Worm (Caenorhabditis elegans) whole organism, L2 larva: ENCODE data around the gene C27A7.9.

ENCODE experiments used
- C34F6.9 ChIP-seq: fragments of 150-350 bp; optimal IDR thresholded peaks from 2 replicates; lab custom pipeline; 2014; ENCODE audit warnings: missing biosample characterization, missing genetic modification characterization
- Y55F3AM.14 ChIP-seq: fragments of 200-800 bp; sonication (Bioruptor generic); optimal IDR thresholded peaks from 2 replicates; lab custom pipeline; 2018; ENCODE audit warnings: mild to moderate bottlenecking, missing genetic modification characterization, missing compliant biosample characterization
- ZK546.5 ChIP-seq: sonication (generic microtip); optimal IDR thresholded peaks from 2 replicates; lab custom pipeline; 2017; ENCODE audit warnings: missing biosample characterization, missing genetic modification characterization
- alr-1 ChIP-seq: fragments of 150-350 bp; optimal IDR thresholded peaks from 2 replicates; lab custom pipeline; 2014; ENCODE audit warnings: missing biosample characterization, missing genetic modification characterization
- blmp-1 ChIP-seq: sonication (generic microtip); optimal IDR thresholded peaks from 2 replicates; lab custom pipeline; 2017; ENCODE audit warnings: missing genetic modification characterization, mild to moderate bottlenecking, missing compliant biosample characterization, antibody characterized with exemption, moderate library complexity; ENCODE audit not compliant: insufficient read depth
- ceh-16 ChIP-seq: fragments of 150-350 bp; optimal IDR thresholded peaks from 2 replicates; lab custom pipeline; 2014; ENCODE audit warnings: missing biosample characterization, missing genetic modification characterization
- ceh-82 ChIP-seq: fragments of 150-350 bp; optimal IDR thresholded peaks from 2 replicates; lab custom pipeline; 2014; ENCODE audit warnings: missing biosample characterization, missing genetic modification characterization
- crh-2 ChIP-seq: sonication (generic microtip); optimal IDR thresholded peaks from 2 replicates; lab custom pipeline; 2017; ENCODE audit warnings: missing biosample characterization, missing genetic modification characterization
- egl-27 ChIP-seq: sonication (generic microtip); optimal IDR thresholded peaks from 3 replicates; lab custom pipeline; 2017; ENCODE audit warnings: missing biosample characterization, missing genetic modification reagents, missing genetic modification characterization
- fos-1 ChIP-seq: fragments of 150-350 bp; optimal IDR thresholded peaks from 2 replicates; lab custom pipeline; 2014; ENCODE audit warnings: missing biosample characterization, missing genetic modification characterization
- gmeb-1 ChIP-seq: fragments of 150-350 bp; optimal IDR thresholded peaks from 2 replicates; lab custom pipeline; 2014; ENCODE audit warnings: missing biosample characterization, missing genetic modification characterization
- lin-11 ChIP-seq: fragments of 150-350 bp; sonication (generic microtip); optimal IDR thresholded peaks from 2 replicates; lab custom pipeline; 2014; ENCODE audit warnings: missing biosample characterization, missing genetic modification characterization, inconsistent platforms, mixed read lengths
- lin-13 ChIP-seq: fragments of 150-350 bp; optimal IDR thresholded peaks from 2 replicates; lab custom pipeline; 2014; ENCODE audit warnings: missing biosample characterization, missing genetic modification reagents, missing genetic modification characterization
- lin-39 ChIP-seq: fragments of 150-350 bp; optimal IDR thresholded peaks from 2 replicates; lab custom pipeline; 2014; ENCODE audit warnings: missing biosample characterization, missing genetic modification reagents, missing genetic modification characterization
- lsy-2 ChIP-seq, 2 experiments: fragments of 150-350 bp in 1 of 2; sonication (generic microtip) in 1 of 2; optimal IDR thresholded peaks; 2 replicates each; lab custom pipeline; 2014 to 2017; ENCODE audit warnings: missing biosample characterization in 2 of 2, missing genetic modification characterization in 2 of 2
- mdl-1 ChIP-seq, 2 experiments: fragments of 150-350 bp in 1 of 2; sonication (generic microtip) in 1 of 2; optimal IDR thresholded peaks; 2 replicates each; lab custom pipeline; 2017; ENCODE audit warnings: missing biosample characterization in 2 of 2, missing genetic modification characterization in 2 of 2
- nhr-11 ChIP-seq: fragments of 150-350 bp; optimal IDR thresholded peaks from 2 replicates; lab custom pipeline; 2014; ENCODE audit warnings: missing biosample characterization, missing genetic modification characterization
- nhr-12 ChIP-seq: fragments of 150-350 bp; optimal IDR thresholded peaks from 2 replicates; lab custom pipeline; 2014; ENCODE audit warnings: missing biosample characterization, missing genetic modification characterization
- nhr-129 ChIP-seq: fragments of 150-350 bp; optimal IDR thresholded peaks from 2 replicates; lab custom pipeline; 2014; ENCODE audit warnings: missing biosample characterization, missing genetic modification characterization
- nhr-25 ChIP-seq: fragments of 150-350 bp; sonication (generic microtip); optimal IDR thresholded peaks from 3 replicates; lab custom pipeline; 2014; ENCODE audit warnings: missing biosample characterization, missing genetic modification characterization
- nhr-77 ChIP-seq: fragments of 150-350 bp; optimal IDR thresholded peaks from 2 replicates; lab custom pipeline; 2014; ENCODE audit warnings: missing biosample characterization, missing genetic modification characterization
- peb-1 ChIP-seq: fragments of 150-350 bp; optimal IDR thresholded peaks from 2 replicates; lab custom pipeline; 2014; ENCODE audit warnings: missing biosample characterization, missing genetic modification characterization
- skn-1 ChIP-seq: sonication (generic microtip); optimal IDR thresholded peaks from 2 replicates; lab custom pipeline; 2017; ENCODE audit warnings: missing biosample characterization, missing genetic modification characterization
- sma-3 ChIP-seq: sonication (generic microtip); optimal IDR thresholded peaks from 2 replicates; lab custom pipeline; 2016; ENCODE audit warnings: missing genetic modification reagents, missing genetic modification characterization, missing compliant biosample characterization
- sma-9 ChIP-seq, 2 experiments: fragments of 150-350 bp in 1 of 2; sonication (generic microtip) in 1 of 2; optimal IDR thresholded peaks; 2 replicates each; lab custom pipeline; 2014 to 2016; ENCODE audit warnings: missing genetic modification characterization in 2 of 2, mild to moderate bottlenecking in 1 of 2, missing biosample characterization in 1 of 2, missing compliant biosample characterization in 1 of 2, missing genetic modification reagents in 1 of 2, moderate library complexity in 1 of 2
- snpc-4 ChIP-seq: fragments of 150-350 bp; optimal IDR thresholded peaks from 2 replicates; lab custom pipeline; 2014; ENCODE audit warnings: missing biosample characterization, missing genetic modification characterization
- unc-39 ChIP-seq: fragments of 150-350 bp; optimal IDR thresholded peaks from 2 replicates; lab custom pipeline; 2014; ENCODE audit warnings: missing biosample characterization, missing genetic modification characterization
- unc-55 ChIP-seq: fragments of 150-350 bp; sonication (generic microtip); optimal IDR thresholded peaks from 3 replicates; lab custom pipeline; 2014; ENCODE audit warnings: missing biosample characterization, missing genetic modification reagents, missing genetic modification characterization
- unc-62 ChIP-seq: fragments of 150-350 bp; optimal IDR thresholded peaks from 2 replicates; lab custom pipeline; 2014; ENCODE audit warnings: missing biosample characterization, missing genetic modification reagents, missing genetic modification characterization
- zag-1 ChIP-seq: fragments of 150-350 bp; optimal IDR thresholded peaks from 2 replicates; lab custom pipeline; 2014; ENCODE audit warnings: missing biosample characterization, missing genetic modification characterization
- ztf-1 ChIP-seq: fragments of 200-800 bp; sonication (Bioruptor generic); conservative IDR thresholded peaks from 2 replicates; pipeline ENCODE4 v1.3.6; 2022; ENCODE audit warnings: missing genetic modification characterization, missing compliant biosample characterization
- ztf-11 ChIP-seq: sonication (generic microtip); optimal IDR thresholded peaks from 2 replicates; lab custom pipeline; 2017; ENCODE audit warnings: missing biosample characterization, missing genetic modification characterization
- ztf-4 ChIP-seq: fragments of 150-350 bp; optimal IDR thresholded peaks from 2 replicates; lab custom pipeline; 2014; ENCODE audit warnings: missing biosample characterization, missing genetic modification characterization

The C27A7.9 gene

DNA sequence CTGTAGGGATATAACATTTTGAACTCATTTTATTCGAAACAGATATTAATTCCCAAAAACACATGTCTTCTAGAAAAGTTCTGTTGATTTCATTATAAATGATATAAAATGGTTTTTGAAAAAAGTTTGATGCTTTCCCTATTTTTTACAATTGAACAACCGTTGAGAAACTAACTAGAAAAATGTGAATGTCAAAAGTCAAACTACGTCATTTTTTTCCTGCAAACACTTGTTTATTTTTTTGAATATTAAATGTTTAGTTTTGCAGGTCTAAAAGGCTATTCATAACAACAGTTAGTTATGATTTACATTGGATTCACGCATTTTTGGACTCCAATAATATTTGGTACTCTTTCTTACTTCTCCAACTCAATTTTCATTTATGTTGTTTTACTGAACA is 8.5 kb upstream of the C27A7.9 start, which contains the start of gene srj-4:
TSS of gene srj-4 (plus strand) at position 301 of the 400 bp plus-strand sequence.
- TF ChIP-seq unc-55: no peak
- TF ChIP-seq ZK546.5 (tag; lab: Kevin White, UChicago): no peak
- TF ChIP-seq nhr-11 (tag; lab: Kevin White, UChicago): no peak
- no peak for TF ChIP-seq snpc-4 (tag; lab: Kevin White, UChicago)
- no peak for TF ChIP-seq lin-39
- TF ChIP-seq ztf-4 (tag; lab: Kevin White, UChicago): no peak
- TF ChIP-seq sma-9 (GFP tag; optimal IDR thresholded peaks at IDR 0.05; lab: Kevin White, UChicago): no peak
- no peak for TF ChIP-seq sma-9 (tag; optimal IDR thresholded peaks at IDR 0.05; lab: Kevin White, UChicago)
- no peak for TF ChIP-seq nhr-12 (tag; lab: Kevin White, UChicago)
- no peak for TF ChIP-seq nhr-25 (tag; lab: Kevin White, UChicago)
- no peak for TF ChIP-seq gmeb-1 (tag; lab: Kevin White, UChicago)
- no peak for TF ChIP-seq unc-62 (GFP tag; lab: Kevin White, UChicago)

DNA sequence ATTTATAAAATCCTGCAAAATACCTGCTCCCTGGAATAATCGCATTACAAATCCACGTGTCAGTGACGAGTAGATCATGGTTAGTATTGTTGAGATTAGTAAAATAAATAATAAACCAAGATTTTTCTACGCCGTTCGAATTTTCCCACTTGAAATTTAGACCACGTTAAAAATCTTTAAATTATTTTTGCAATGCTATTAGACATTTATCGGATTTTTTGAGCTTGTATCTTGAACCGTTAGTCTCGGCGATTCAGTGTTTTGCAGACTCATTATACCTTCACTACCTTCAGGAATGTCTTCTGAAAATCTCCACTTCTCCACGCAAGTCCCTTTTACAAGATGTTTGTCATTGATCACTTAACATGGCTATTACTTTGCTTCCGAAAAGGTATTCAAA is 7.8 kb upstream of the C27A7.9 start, which contains the start of gene C27A7.5:
TSS of gene C27A7.5 (minus strand) at position 101 of the 400 bp plus-strand sequence.
- TF ChIP-seq unc-55 (no peak), nhr-11 (tag; lab: Kevin White, UChicago) (no peak), lin-13 (GFP tag; lab: Kevin White, UChicago) (no peak), unc-39 (tag; lab: Kevin White, UChicago) (no peak), lin-11 (tag; lab: Kevin White, UChicago) (no peak), peb-1 (tag; lab: Kevin White, UChicago) (no peak), egl-27 (tag; lab: Kevin White, UChicago) (no peak), skn-1 (tag; lab: Kevin White, UChicago) (no peak), nhr-12 (tag; lab: Kevin White, UChicago) (no peak), unc-62 (GFP tag; lab: Kevin White, UChicago) (no peak), ceh-82 (no peak)

DNA sequence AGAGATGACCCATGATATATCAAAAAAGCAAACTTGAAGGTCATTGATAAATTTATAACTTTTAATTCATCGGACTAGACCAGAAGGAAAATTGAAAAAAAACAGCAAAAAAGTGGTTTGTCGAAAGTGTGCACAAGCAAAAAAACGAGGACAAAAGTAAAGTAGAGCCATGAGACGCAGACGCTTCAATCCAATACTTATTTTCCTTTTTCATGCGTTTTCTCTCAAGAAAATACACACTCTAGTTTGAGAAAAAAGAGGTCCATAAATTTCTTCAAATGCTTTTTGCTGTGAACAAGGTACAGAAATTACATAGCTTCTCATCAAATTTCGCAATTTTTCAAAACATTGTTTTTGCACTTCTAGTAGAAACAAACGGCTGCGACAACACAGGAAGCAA is 6.7 kb upstream of the C27A7.9 start:
- no peak for TF ChIP-seq ceh-82
- TF ChIP-seq ceh-16 (tag; lab: Kevin White, UChicago): no peak
- no peak for TF ChIP-seq ztf-1
- TF ChIP-seq zag-1 (tag; lab: Kevin White, UChicago): no peak
- TF ChIP-seq skn-1 (tag; lab: Kevin White, UChicago): no peak
- TF ChIP-seq C34F6.9 (tag; lab: Kevin White, UChicago): peak; percentile 56
- peak; percentile 79 for TF ChIP-seq unc-55

DNA sequence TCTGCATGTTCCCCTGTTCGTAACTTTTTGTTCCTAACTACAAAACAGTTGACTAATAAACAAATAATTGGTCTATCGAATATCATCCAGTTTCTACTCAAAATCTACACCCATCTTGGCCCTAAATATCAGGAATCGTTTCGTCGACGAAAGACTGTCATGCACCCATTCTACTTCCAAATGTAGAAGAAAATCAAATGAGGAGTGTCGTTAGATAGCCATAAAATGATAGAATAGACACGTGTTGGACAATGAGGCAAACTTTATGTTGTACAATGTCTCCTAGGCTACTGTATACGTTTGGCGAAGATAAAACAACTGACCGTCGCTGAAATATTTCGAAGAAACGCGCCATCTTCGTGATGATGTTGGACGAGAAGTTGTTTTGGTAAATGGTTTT is 5.5 kb upstream of the C27A7.9 start:
- TF ChIP-seq sma-3 (GFP tag; lab: Kevin White, UChicago) (no peak), nhr-77 (no peak), nhr-12 (tag; lab: Kevin White, UChicago) (no peak), alr-1 (tag; lab: Kevin White, UChicago) (no peak), C34F6.9 (tag; lab: Kevin White, UChicago) (no peak), gmeb-1 (tag; lab: Kevin White, UChicago) (no peak), fos-1 (tag; lab: Kevin White, UChicago) (no peak)

DNA sequence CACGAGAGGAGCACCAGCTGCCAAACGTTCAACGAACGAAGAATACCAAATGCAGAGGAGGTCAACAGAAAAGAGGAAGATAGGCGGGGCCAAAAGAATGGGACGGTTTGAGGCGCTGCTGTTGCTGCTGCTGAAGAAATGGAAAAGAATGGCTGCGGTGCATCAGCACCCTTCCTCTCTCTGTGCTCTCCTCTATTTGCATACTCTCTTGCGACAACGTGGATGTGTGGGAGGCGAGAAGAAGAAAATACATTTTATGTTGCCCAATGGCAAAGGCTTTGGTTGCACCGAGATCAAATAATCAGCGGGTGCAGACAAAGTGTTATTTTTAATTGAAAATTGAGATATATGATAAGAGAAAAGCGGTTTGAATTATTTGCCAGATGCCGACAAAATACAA is 3.9 kb upstream of the C27A7.9 start:
- TF ChIP-seq nhr-129 (tag; lab: Kevin White, UChicago): peak; percentile 19
- no peak for TF ChIP-seq nhr-11 (tag; lab: Kevin White, UChicago)
- peak; percentile 92 for TF ChIP-seq sma-9 (GFP tag; optimal IDR thresholded peaks at IDR 0.05; lab: Kevin White, UChicago)
- no peak for TF ChIP-seq sma-9 (tag; optimal IDR thresholded peaks at IDR 0.05; lab: Kevin White, UChicago)

DNA sequence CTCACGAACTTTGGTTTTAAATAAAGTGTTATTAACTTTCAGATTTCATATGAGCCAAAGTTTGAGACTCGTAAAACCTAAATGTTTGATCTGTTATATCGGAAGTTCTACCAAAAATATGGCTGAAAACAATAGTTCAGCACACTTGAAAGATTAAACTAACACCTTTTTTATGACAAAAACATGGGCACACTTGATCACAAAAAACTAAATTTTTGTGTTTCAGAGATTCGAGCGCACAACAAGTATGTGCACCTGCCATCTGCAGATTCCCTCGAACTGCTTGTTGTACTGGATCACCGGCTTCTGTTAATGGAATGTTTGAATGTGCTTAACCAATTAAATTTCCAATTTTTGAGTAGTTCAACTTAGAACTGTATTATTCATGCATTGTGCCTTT is 670 bp downstream of the C27A7.9 start:
- TF ChIP-seq ceh-82: no peak
- TF ChIP-seq blmp-1: no peak
- no peak for TF ChIP-seq lsy-2 (tag; optimal IDR thresholded peaks at IDR 0.05; lab: Kevin White, UChicago)
- no peak for TF ChIP-seq skn-1 (tag; lab: Kevin White, UChicago)
- no peak for TF ChIP-seq Y55F3AM.14
- no peak for TF ChIP-seq crh-2 (tag; lab: Kevin White, UChicago)
- TF ChIP-seq peb-1 (tag; lab: Kevin White, UChicago): no peak
- no peak for TF ChIP-seq egl-27 (tag; lab: Kevin White, UChicago)
- TF ChIP-seq lin-11 (tag; lab: Kevin White, UChicago): no peak
- TF ChIP-seq mdl-1 (tag; optimal IDR thresholded peaks at IDR 0.05; lab: Kevin White, UChicago): no peak
- TF ChIP-seq ztf-11: no peak
- no peak for TF ChIP-seq zag-1 (tag; lab: Kevin White, UChicago)
- no peak for TF ChIP-seq nhr-12 (tag; lab: Kevin White, UChicago)
- no peak for TF ChIP-seq ztf-1
- TF ChIP-seq, all 48 proteins: peak for 0
